Worm (Caenorhabditis elegans): ENCODE data around the gene moe-3.

moe-3 gene

DNA sequence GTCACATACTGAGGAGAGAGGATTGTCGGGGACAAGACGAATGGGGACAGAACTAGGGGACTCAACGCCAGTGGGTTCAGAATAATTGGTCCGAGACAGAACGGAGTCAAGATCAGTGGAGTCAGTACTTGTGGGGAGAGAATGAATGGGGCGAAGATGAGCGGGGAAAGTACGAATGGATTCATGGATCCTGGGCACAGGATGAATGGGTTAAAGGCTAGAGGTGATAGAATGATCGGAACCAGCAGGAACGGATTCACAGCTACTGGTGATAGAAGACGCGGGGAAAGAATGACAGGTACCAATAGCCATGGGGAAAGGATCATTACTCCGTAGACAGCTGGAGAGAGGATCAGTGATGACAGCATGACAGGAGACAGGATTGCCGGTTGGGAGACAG, 26.0 kb downstream of the moe-3 start:
- no peak for TF ChIP-seq W03F9.2 (tag; optimal IDR thresholded peaks at IDR 0.05)

DNA sequence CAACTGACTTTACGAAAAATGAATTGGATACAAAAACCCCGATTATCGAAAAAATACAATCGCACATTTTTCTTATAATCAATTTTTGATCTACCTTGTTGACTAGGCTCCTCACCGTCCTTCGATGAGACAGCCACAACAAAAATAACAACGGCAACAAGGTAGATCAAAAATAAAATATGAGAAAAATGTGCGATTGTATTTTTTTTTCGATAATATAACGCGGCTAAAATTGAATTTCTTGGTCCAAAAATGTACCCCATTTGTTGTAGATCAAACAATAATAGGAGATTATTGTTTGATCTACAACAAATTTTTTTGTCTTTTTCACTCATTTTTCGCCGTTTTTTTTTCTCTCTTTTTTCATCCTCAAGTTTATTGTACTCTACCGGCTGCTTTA, 35.0 kb downstream of the moe-3 start:
- TF ChIP-seq dao-5 (tag; optimal IDR thresholded peaks at IDR 0.05) (no peak), W03F9.2 (tag; optimal IDR thresholded peaks at IDR 0.05) (no peak), him-1 (tag; optimal IDR thresholded peaks at IDR 0.05) (no peak)

DNA sequence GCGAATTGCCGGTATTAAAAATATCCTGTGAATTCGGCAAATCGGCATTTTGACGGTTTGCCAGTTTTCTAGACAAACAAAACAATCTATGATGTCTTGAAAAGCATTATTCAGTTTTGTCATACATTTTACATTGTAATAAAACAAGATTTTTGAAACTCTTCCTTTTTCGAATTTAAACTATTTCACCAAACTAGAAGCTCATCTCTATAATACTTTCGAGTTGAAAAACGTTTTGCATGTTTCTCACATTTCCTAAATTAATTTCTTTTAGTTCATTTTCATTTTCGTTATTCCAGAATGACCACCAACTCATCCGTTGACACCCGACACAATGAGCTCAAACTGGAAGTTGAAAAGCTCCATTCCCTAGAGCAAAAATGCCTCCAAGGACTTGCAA, 35.9 kb downstream of the moe-3 start, which contains the start of gene F29C12.6:
Gene F29C12.6, plus strand, starts transcription at position 301 of the 400 bp plus-strand sequence.
- TF ChIP-seq dao-5 (tag; optimal IDR thresholded peaks at IDR 0.05) (no peak), him-1 (tag; optimal IDR thresholded peaks at IDR 0.05) (no peak), W03F9.2 (tag; optimal IDR thresholded peaks at IDR 0.05) (no peak)

DNA sequence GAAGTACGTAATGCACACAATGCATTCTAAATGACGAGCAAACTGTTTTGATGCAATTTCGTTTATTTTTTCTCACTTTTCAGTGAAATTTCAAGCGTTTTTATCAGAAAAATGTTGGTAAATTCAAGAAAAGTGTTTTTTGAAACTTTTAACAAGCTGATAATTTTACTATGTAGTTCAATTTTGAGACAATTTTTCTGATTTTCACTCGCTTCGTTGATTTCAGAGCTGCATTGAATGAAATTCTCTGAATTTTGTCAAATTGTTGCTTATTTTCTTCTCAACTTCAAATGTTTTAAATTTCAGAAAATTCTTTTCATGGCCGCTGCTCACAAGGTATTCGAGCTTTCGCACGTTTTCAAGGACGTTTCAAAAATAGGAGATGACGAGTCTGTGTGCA, 42.8 kb downstream of the moe-3 start, which contains the start of gene bath-45:
Gene bath-45, plus strand, starts transcription at position 301 of the 400 bp plus-strand sequence.
- TF ChIP-seq him-1 (tag; optimal IDR thresholded peaks at IDR 0.05): no peak
- TF ChIP-seq W03F9.2 (tag; optimal IDR thresholded peaks at IDR 0.05): no peak
- no peak for TF ChIP-seq dao-5 (tag; optimal IDR thresholded peaks at IDR 0.05)

DNA sequence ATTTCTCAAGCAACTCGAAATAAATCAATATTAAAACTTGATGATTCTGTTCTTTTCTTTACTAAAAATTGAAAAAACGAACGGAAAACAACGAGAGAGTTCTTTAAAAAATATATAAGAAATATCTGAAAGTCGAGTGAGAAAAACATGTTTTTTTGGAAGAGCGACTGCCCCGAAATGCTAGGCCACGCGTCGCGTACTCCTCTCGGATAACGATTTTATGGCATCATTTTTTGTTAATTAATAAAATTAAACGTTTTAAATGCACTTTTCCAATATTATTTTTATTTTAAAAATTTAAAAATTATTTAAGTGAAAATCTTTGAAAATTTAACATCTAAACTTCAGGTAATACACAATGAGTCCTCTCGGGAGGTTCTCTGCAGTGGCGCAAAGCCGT, 48.4 kb downstream of the moe-3 start, which contains the start of gene gfm-1:
Gene gfm-1, plus strand, starts transcription at position 349 of the 400 bp plus-strand sequence.
- TF ChIP-seq W03F9.2 (tag; optimal IDR thresholded peaks at IDR 0.05) (peak; percentile 82), dao-5 (tag; optimal IDR thresholded peaks at IDR 0.05) (no peak), him-1 (tag; optimal IDR thresholded peaks at IDR 0.05) (no peak)

DNA sequence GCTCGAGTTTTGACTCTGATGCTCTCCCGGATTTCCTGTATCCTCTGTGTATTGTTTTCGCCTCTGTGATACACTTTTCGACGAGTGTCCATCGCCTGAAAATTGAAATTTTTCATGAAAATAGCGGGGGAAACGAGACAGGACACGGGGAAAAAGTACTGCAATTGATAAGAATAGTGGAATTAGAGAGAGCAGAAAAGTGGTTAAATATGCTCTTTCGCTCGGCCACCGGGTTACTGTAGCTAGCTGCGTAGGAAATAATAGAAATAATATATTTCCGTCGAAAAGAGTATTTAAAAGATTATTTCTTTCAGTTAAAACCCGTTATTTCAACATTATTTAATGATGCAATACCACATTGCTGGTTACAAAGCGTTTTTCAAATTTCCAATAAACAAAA, 48.8 kb downstream of the moe-3 start, which contains the start of gene rict-1:
Gene rict-1, minus strand, starts transcription at position 101 of the 400 bp plus-strand sequence.
- TF ChIP-seq him-1 (tag; optimal IDR thresholded peaks at IDR 0.05): no peak
- no peak for TF ChIP-seq W03F9.2 (tag; optimal IDR thresholded peaks at IDR 0.05)
- TF ChIP-seq dao-5 (tag; optimal IDR thresholded peaks at IDR 0.05): no peak

All from whole organism, L4/young adult.